Worm (Caenorhabditis elegans): Measurements from ENCODE around the gene unc-30.

DNA sequence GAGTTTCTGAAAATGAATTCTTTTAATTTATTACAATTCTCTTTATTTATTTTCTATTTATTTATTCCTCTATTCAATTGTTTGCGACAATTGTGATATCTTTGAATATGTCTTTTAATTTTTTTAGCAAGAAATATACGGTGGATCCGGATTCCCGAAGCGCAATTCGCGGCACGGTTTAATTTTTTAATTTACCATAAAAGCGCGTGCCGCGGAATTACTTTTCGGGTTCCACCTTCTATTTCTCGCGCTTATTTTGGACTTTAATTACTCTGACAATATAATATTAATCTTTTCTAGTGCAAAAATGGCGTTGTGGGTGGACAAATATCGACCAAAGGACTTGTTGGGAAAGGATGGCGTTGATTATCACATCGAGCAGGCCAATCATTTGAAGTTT, 23.3 kb upstream of the unc-30 start, which contains the start of gene rfc-3:
- no peak for TF ChIP-seq ama-1 (optimal IDR thresholded peaks at IDR 0.05)
- TF ChIP-seq ama-1 (GFP tag; optimal IDR thresholded peaks at IDR 0.05), result no peak
- TF ChIP-seq cebp-1 (GFP tag; IDR thresholded peaks at IDR 0.05), result no peak
- TF ChIP-seq cebp-1 (tag; optimal IDR thresholded peaks at IDR 0.05), result no peak
- TF ChIP-seq athp-1 (tag; optimal IDR thresholded peaks at IDR 0.05), result no peak
- no peak for TF ChIP-seq egrh-3 (GFP tag; IDR thresholded peaks at IDR 0.05)
- no peak for TF ChIP-seq bed-1 (GFP tag; IDR thresholded peaks at IDR 0.05)
- no peak for TF ChIP-seq snpc-3.4 (tag; optimal IDR thresholded peaks at IDR 0.05)
- no peak for TF ChIP-seq F55B11.4 (tag; optimal IDR thresholded peaks at IDR 0.05; ENCODE audit: borderline replicate concordance, insufficient read depth)
- TF ChIP-seq mes-4 (tag; optimal IDR thresholded peaks at IDR 0.05), result no peak
- TF ChIP-seq pbrm-1 (GFP tag; IDR thresholded peaks at IDR 0.05), result no peak
- TF ChIP-seq zim-3 (tag; optimal IDR thresholded peaks at IDR 0.05), result no peak
- TF ChIP-seq fkh-3 (tag; optimal IDR thresholded peaks at IDR 0.05), result no peak
- TF ChIP-seq cebp-2 (GFP tag; IDR thresholded peaks at IDR 0.05), result no peak

All from whole organism, young adult.